Fruit fly (Drosophila melanogaster) whole organism, embryonic: ENCODE data around the gene Syx13.

Experiments
- B-H2 ChIP-seq: fragments of 200-800 bp; sonication (Bioruptor generic); optimal IDR thresholded peaks from 2 replicates; lab custom pipeline; 2018; ENCODE audit warnings: missing biosample characterization, mild to moderate bottlenecking, missing genetic modification characterization
- CG10321 ChIP-seq: fragments of 200-800 bp; sonication (Bioruptor generic); IDR thresholded peaks from 2 replicates; pipeline ENCODE4 v1.3.6; 2022; ENCODE audit warnings: missing biosample characterization, missing genetic modification characterization
- CG10543 ChIP-seq: fragments of 200-800 bp; sonication (Bioruptor generic); optimal IDR thresholded peaks from 3 replicates; lab custom pipeline; 2017; ENCODE audit warnings: missing biosample characterization, mild to moderate bottlenecking, missing genetic modification characterization, moderate library complexity
- CG12071 ChIP-seq: fragments of 200-800 bp; sonication (Bioruptor generic); optimal IDR thresholded peaks from 3 replicates; lab custom pipeline; 2018; ENCODE audit warnings: missing biosample characterization, mild to moderate bottlenecking, missing genetic modification characterization
- CG13287 ChIP-seq: fragments of 200-800 bp; sonication (Bioruptor generic); IDR thresholded peaks from 2 replicates; pipeline ENCODE4 v1.3.6; 2022; ENCODE audit warnings: missing biosample characterization, missing genetic modification characterization; ENCODE audit not compliant: partially characterized antibody
- CG13894 ChIP-seq: fragments of 200-800 bp; sonication (Bioruptor generic); optimal IDR thresholded peaks from 3 replicates; lab custom pipeline; 2018; ENCODE audit warnings: missing biosample characterization, mild to moderate bottlenecking, missing genetic modification characterization, moderate library complexity
- CG14441 ChIP-seq: fragments of 200-800 bp; sonication (Bioruptor generic); IDR thresholded peaks from 2 replicates; pipeline ENCODE4 v1.3.6; 2022; ENCODE audit warnings: missing biosample characterization, missing genetic modification characterization
- CG1602 ChIP-seq: fragments of 200-800 bp; sonication (Bioruptor generic); optimal IDR thresholded peaks from 3 replicates; lab custom pipeline; 2016; ENCODE audit warnings: missing biosample characterization, missing genetic modification characterization
- CG16813 ChIP-seq: fragments of 200-800 bp; sonication (Bioruptor generic); IDR thresholded peaks from 3 replicates; pipeline ENCODE4 v1.3.6; 2022; ENCODE audit warnings: missing biosample characterization, missing genetic modification characterization; ENCODE audit not compliant: partially characterized antibody
- CG1832 ChIP-seq: fragments of 200-800 bp; sonication (Bioruptor generic); optimal IDR thresholded peaks from 2 replicates; lab custom pipeline; 2017; ENCODE audit warnings: missing biosample characterization, mild to moderate bottlenecking, missing genetic modification characterization, inconsistent platforms
- CG2202 ChIP-seq: fragments of 200-800 bp; sonication (Bioruptor generic); optimal IDR thresholded peaks from 2 replicates; lab custom pipeline; 2018; ENCODE audit warnings: missing biosample characterization, mild to moderate bottlenecking, missing genetic modification characterization
- CG34224 ChIP-seq: fragments of 200-800 bp; sonication (Bioruptor generic); IDR thresholded peaks from 3 replicates; pipeline ENCODE4 v1.3.6; 2022; ENCODE audit warnings: missing biosample characterization, missing genetic modification characterization; ENCODE audit not compliant: partially characterized antibody
- CG42726 ChIP-seq: fragments of 200-800 bp; sonication (Bioruptor generic); IDR thresholded peaks from 2 replicates; pipeline ENCODE4 v1.3.6; 2022; ENCODE audit warnings: missing biosample characterization, missing genetic modification characterization; ENCODE audit not compliant: partially characterized antibody
- CG4282 ChIP-seq: fragments of 200-800 bp; sonication (Bioruptor generic); optimal IDR thresholded peaks from 2 replicates; lab custom pipeline; 2016; ENCODE audit warnings: missing biosample characterization, missing genetic modification characterization
- CG7928 ChIP-seq: fragments of 200-800 bp; sonication (Bioruptor generic); optimal IDR thresholded peaks from 2 replicates; lab custom pipeline; 2017; ENCODE audit warnings: missing biosample characterization, mild to moderate bottlenecking, missing genetic modification characterization
- CG9817 ChIP-seq: fragments of 200-800 bp; sonication (Bioruptor generic); optimal IDR thresholded peaks from 2 replicates; lab custom pipeline; 2018; ENCODE audit warnings: missing biosample characterization, mild to moderate bottlenecking, missing genetic modification characterization, moderate library complexity
- CTCF ChIP-seq: fragments of 200-800 bp; sonication (Bioruptor generic); optimal IDR thresholded peaks from 2 replicates; lab custom pipeline; 2017; ENCODE audit warnings: missing biosample characterization, mild to moderate bottlenecking, missing genetic modification characterization, moderate library complexity
- Camta ChIP-seq: fragments of 200-800 bp; sonication (Bioruptor generic); optimal IDR thresholded peaks from 2 replicates; lab custom pipeline; 2016; ENCODE audit warnings: missing biosample characterization, missing genetic modification characterization
- CrebB ChIP-seq: fragments of 200-800 bp; sonication (Bioruptor generic); optimal IDR thresholded peaks from 3 replicates; lab custom pipeline; 2018; ENCODE audit warnings: missing biosample characterization, mild to moderate bottlenecking, missing genetic modification characterization
- Dbx ChIP-seq: fragments of 200-800 bp; sonication (Bioruptor generic); IDR thresholded peaks from 3 replicates; pipeline ENCODE4 v1.3.6; 2022; ENCODE audit warnings: missing biosample characterization, missing genetic modification characterization
- Drgx ChIP-seq: fragments of 200-800 bp; sonication (Bioruptor generic); IDR thresholded peaks from 2 replicates; pipeline ENCODE4 v1.3.6; 2022; ENCODE audit warnings: missing biosample characterization, missing genetic modification characterization
- Gug ChIP-seq: fragments of 200-800 bp; sonication (Bioruptor generic); IDR thresholded peaks from 4 replicates; pipeline ENCODE4 v1.3.6; 2022; ENCODE audit warnings: missing biosample characterization, missing genetic modification characterization
- HLH54F ChIP-seq: fragments of 200-800 bp; sonication (Bioruptor generic); optimal IDR thresholded peaks from 3 replicates; lab custom pipeline; 2016; ENCODE audit warnings: missing biosample characterization, missing genetic modification characterization
- MBD-R2 ChIP-seq: fragments of 200-800 bp; sonication (Bioruptor generic); IDR thresholded peaks from 2 replicates; pipeline ENCODE4 v1.3.6; 2022; ENCODE audit warnings: missing biosample characterization, missing genetic modification characterization
- MESR4 ChIP-seq: fragments of 200-800 bp; sonication (Bioruptor generic); optimal IDR thresholded peaks from 2 replicates; lab custom pipeline; 2018; ENCODE audit warnings: missing biosample characterization, mild to moderate bottlenecking, missing genetic modification characterization, moderate library complexity
- NK7.1 ChIP-seq: fragments of 200-800 bp; sonication (Bioruptor generic); optimal IDR thresholded peaks from 3 replicates; lab custom pipeline; 2016; ENCODE audit warnings: missing biosample characterization, missing genetic modification characterization
- PHDP ChIP-seq: fragments of 200-800 bp; sonication (Bioruptor generic); optimal IDR thresholded peaks from 3 replicates; lab custom pipeline; 2018; ENCODE audit warnings: missing biosample characterization, mild to moderate bottlenecking, missing genetic modification characterization, moderate library complexity
- Rfx ChIP-seq: fragments of 200-800 bp; sonication (Bioruptor generic); IDR thresholded peaks from 2 replicates; pipeline ENCODE4 v1.3.6; 2022; ENCODE audit warnings: missing biosample characterization, missing genetic modification characterization
- Sry-δ ChIP-seq: fragments of 200-800 bp; sonication (Bioruptor generic); optimal IDR thresholded peaks from 2 replicates; lab custom pipeline; 2016; ENCODE audit warnings: missing biosample characterization, missing genetic modification characterization
- Xrp1 ChIP-seq: fragments of 200-800 bp; sonication (Bioruptor generic); IDR thresholded peaks from 2 replicates; pipeline ENCODE4 v1.3.6; 2022; ENCODE audit warnings: missing biosample characterization, missing genetic modification characterization
- YL-1 ChIP-seq: fragments of 200-800 bp; sonication (Bioruptor generic); optimal IDR thresholded peaks from 3 replicates; lab custom pipeline; 2017; ENCODE audit warnings: missing biosample characterization, mild to moderate bottlenecking, missing genetic modification characterization
- en ChIP-seq: fragments of 200-800 bp; sonication (Bioruptor generic); optimal IDR thresholded peaks from 2 replicates; lab custom pipeline; 2016; ENCODE audit warnings: missing biosample characterization, missing genetic modification characterization
- grau ChIP-seq: fragments of 200-800 bp; optimal IDR thresholded peaks from 3 replicates; lab custom pipeline; 2019; ENCODE audit warnings: missing biosample characterization, mild to moderate bottlenecking, missing genetic modification characterization, moderate library complexity
- ken ChIP-seq: fragments of 200-800 bp; sonication (Bioruptor generic); IDR thresholded peaks from 3 replicates; pipeline ENCODE4 v1.3.6; 2022; ENCODE audit warnings: missing biosample characterization, missing genetic modification characterization
- knrl ChIP-seq: fragments of 200-800 bp; sonication (Bioruptor generic); IDR thresholded peaks from 3 replicates; pipeline ENCODE4 v1.3.6; 2022; ENCODE audit warnings: missing biosample characterization, missing genetic modification characterization; ENCODE audit not compliant: partially characterized antibody
- p53 ChIP-seq: fragments of 200-800 bp; sonication (Bioruptor generic); optimal IDR thresholded peaks from 2 replicates; lab custom pipeline; 2016; ENCODE audit warnings: missing biosample characterization, missing genetic modification characterization
- pan ChIP-seq, 4 experiments: fragments of >200 bp in 3 of 4; fragments of 200-800 bp in 1 of 4; sonication (Bioruptor generic) in 1 of 4; optimal IDR thresholded peaks in 3 of 4; IDR thresholded peaks in 1 of 4; 2 replicates each; pipeline versions ENCODE4 v1.3.6 to Lab custom; 2017 to 2022; ENCODE audit warnings: missing biosample characterization in 2 of 4, missing genetic modification characterization in 2 of 4, mixed read lengths in 1 of 4
- pb ChIP-seq: fragments of 200-800 bp; sonication (Bioruptor generic); optimal IDR thresholded peaks from 3 replicates; lab custom pipeline; 2016; ENCODE audit warnings: missing biosample characterization, missing genetic modification characterization
- prd ChIP-seq, 3 experiments: fragments of >200 bp in 2 of 3; fragments of 200-800 bp in 1 of 3; sonication (Bioruptor generic) in 1 of 3; optimal IDR thresholded peaks in 2 of 3; IDR thresholded peaks in 1 of 3; 2 replicates in 2 of 3; 3 replicates in 1 of 3; pipeline versions ENCODE4 v1.3.6 to Lab custom; 2017 to 2022; ENCODE audit warnings: missing biosample characterization in 1 of 3, missing genetic modification characterization in 1 of 3
- repo ChIP-seq: fragments of 200-800 bp; sonication (Bioruptor generic); optimal IDR thresholded peaks from 2 replicates; lab custom pipeline; 2016; ENCODE audit warnings: missing biosample characterization, missing genetic modification characterization
- salm ChIP-seq: fragments of 200-800 bp; sonication (Bioruptor generic); optimal IDR thresholded peaks from 2 replicates; lab custom pipeline; 2018; ENCODE audit warnings: missing biosample characterization, mild to moderate bottlenecking, missing genetic modification characterization
- scrt ChIP-seq: fragments of 200-800 bp; sonication (Bioruptor generic); optimal IDR thresholded peaks from 2 replicates; lab custom pipeline; 2018; ENCODE audit warnings: missing biosample characterization, mild to moderate bottlenecking, missing genetic modification characterization, moderate library complexity
- slp2 ChIP-seq: fragments of 200-800 bp; sonication (Bioruptor generic); optimal IDR thresholded peaks from 2 replicates; lab custom pipeline; 2016; ENCODE audit warnings: missing biosample characterization, missing genetic modification characterization
- tap ChIP-seq: fragments of 200-800 bp; optimal IDR thresholded peaks from 3 replicates; lab custom pipeline; 2019; ENCODE audit warnings: missing biosample characterization, mild to moderate bottlenecking, missing genetic modification characterization, moderate library complexity
- tio ChIP-seq: fragments of 200-800 bp; sonication (Bioruptor generic); optimal IDR thresholded peaks from 2 replicates; lab custom pipeline; 2017; ENCODE audit warnings: missing biosample characterization, missing genetic modification characterization, inconsistent platforms
- unpg ChIP-seq: fragments of 200-800 bp; sonication (Bioruptor generic); optimal IDR thresholded peaks from 3 replicates; lab custom pipeline; 2018; ENCODE audit warnings: missing biosample characterization, mild to moderate bottlenecking, missing genetic modification characterization, moderate library complexity
- wdn ChIP-seq: fragments of 200-800 bp; sonication (Bioruptor generic); IDR thresholded peaks from 2 replicates; pipeline ENCODE4 v1.3.6; 2022; ENCODE audit warnings: missing biosample characterization, missing genetic modification characterization
- zfh2 ChIP-seq: fragments of 200-800 bp; sonication (Bioruptor generic); optimal IDR thresholded peaks from 2 replicates; lab custom pipeline; 2016; ENCODE audit warnings: missing biosample characterization, missing genetic modification characterization

Syx13 gene

dm6 chr3L:13036706-13037457 is 7.4 kb upstream of the Syx13 start, which contains the start of gene Srrm1 (continued):
- TF ChIP-seq CG9817 (tag; lab: Kevin White, UChicago) (peak; percentile 24), CG1832 (no peak), NK7.1 (no peak), ken (GFP tag; lab: Robert Waterston, UW) (0 out of 3 replicates have a peak, but pooled peaks have one; percentile 28), CG13894 (tag; lab: Kevin White, UChicago) (no peak), CG1602 (GFP tag; lab: Kevin White, UChicago) (no peak), Drgx (GFP tag; lab: Robert Waterston, UW) (no peak), prd (optimal IDR thresholded peaks at IDR 0.05; lab: Kevin White, UChicago) (no peak), prd (GFP tag; IDR thresholded peaks at IDR 0.05; lab: Robert Waterston, UW) (no peak), CTCF (GFP tag; lab: Kevin White, UChicago) (peak; percentile 67), CG34224 (peak; percentile 86), CG2202 (tag; lab: Kevin White, UChicago) (no peak), scrt (GFP tag; lab: Kevin White, UChicago) (no peak), slp2 (GFP tag; lab: Kevin White, UChicago) (peak; percentile 6), grau (peak; percentile 28), CG42726 (GFP tag; lab: Robert Waterston, UW) (peak; percentile 95), Xrp1 (GFP tag; lab: Robert Waterston, UW) (0 out of 2 replicates have a peak, but pooled peaks have one; percentile 10), tap (tag; lab: Kevin White, UChicago) (no peak), zfh2 (GFP tag; lab: Kevin White, UChicago) (peak; percentile 61), B-H2 (GFP tag; lab: Kevin White, UChicago) (peak; percentile 39), Sry-δ (GFP tag; lab: Kevin White, UChicago) (peak; percentile 97), pb (no peak), HLH54F (GFP tag; lab: Kevin White, UChicago) (peak; percentile 64), Dbx (GFP tag; lab: Robert Waterston, UW) (peak; percentile 47; the same call in 2 of the 3 replicates), CG14441 (GFP tag; lab: Robert Waterston, UW) (peak; percentile 36; the same call in 1 of the 2 replicates), p53 (peak; percentile 47), wdn (GFP tag; lab: Robert Waterston, UW) (no peak), CrebB (tag; lab: Kevin White, UChicago) (peak; percentile 24), CG7928 (peak; percentile 3), Rfx (GFP tag; lab: Robert Waterston, UW) (peak; percentile 66), MBD-R2 (GFP tag; lab: Robert Waterston, UW) (peak; percentile 67), CG12071 (GFP tag; lab: Kevin White, UChicago) (no peak), tio (GFP tag; lab: Kevin White, UChicago) (no peak), unpg (GFP tag; lab: Kevin White, UChicago) (no peak), PHDP (tag; lab: Kevin White, UChicago) (no peak), repo (peak; percentile 30), Camta (GFP tag; lab: Kevin White, UChicago) (peak; percentile 38), pan (optimal IDR thresholded peaks at IDR 0.05; lab: Kevin White, UChicago) (no peak), pan (GFP tag; optimal IDR thresholded peaks at IDR 0.05 in 1 of 2, IDR thresholded peaks at IDR 0.05 in 1 of 2) (no peak), CG16813 (peak; percentile 93), CG10321 (GFP tag; lab: Robert Waterston, UW) (no peak), CG4282 (GFP tag; lab: Kevin White, UChicago) (peak; percentile 46), CG10543 (GFP tag; lab: Kevin White, UChicago) (peak; percentile 31), CG13287 (GFP tag; lab: Robert Waterston, UW) (peak; percentile 93), en (no peak), knrl (GFP tag; lab: Robert Waterston, UW) (peak; percentile 92), MESR4 (GFP tag; lab: Kevin White, UChicago) (peak; percentile 88), salm (tag; lab: Kevin White, UChicago) (no peak), YL-1 (GFP tag; lab: Kevin White, UChicago) (peak; percentile 86), Gug (GFP tag; lab: Robert Waterston, UW) (peak; percentile 55; the same call in 2 of the 4 replicates)
